Worm (Caenorhabditis elegans) whole organism, late embryonic: Measurements from ENCODE around the gene K09D9.9.

ENCODE experiments used
- C08G9.2 ChIP-seq: sonication (generic microtip); optimal IDR thresholded peaks from 2 replicates; lab custom pipeline; 2016; ENCODE audit warnings: mild to moderate bottlenecking, missing genetic modification characterization, moderate library complexity, missing compliant biosample characterization
- Y22D7AL.16 ChIP-seq: sonication (generic microtip); optimal IDR thresholded peaks from 2 replicates; lab custom pipeline; 2016; ENCODE audit warnings: missing genetic modification characterization, missing compliant biosample characterization
- ceh-18 ChIP-seq: sonication (generic microtip); optimal IDR thresholded peaks from 2 replicates; lab custom pipeline; 2016; ENCODE audit warnings: missing genetic modification characterization, missing compliant biosample characterization
- ets-4 ChIP-seq: sonication (generic microtip); optimal IDR thresholded peaks from 2 replicates; lab custom pipeline; 2016; ENCODE audit warnings: missing genetic modification characterization, missing compliant biosample characterization
- hlh-8 ChIP-seq: sonication (generic microtip); optimal IDR thresholded peaks from 2 replicates; lab custom pipeline; 2016; ENCODE audit warnings: missing genotype, missing genetic modification characterization, missing compliant biosample characterization
- lim-6 ChIP-seq: sonication (generic microtip); optimal IDR thresholded peaks from 2 replicates; lab custom pipeline; 2016; ENCODE audit warnings: missing genetic modification characterization, missing compliant biosample characterization
- lin-11 ChIP-seq: fragments of 200-800 bp; sonication (Bioruptor generic); optimal IDR thresholded peaks from 2 replicates; lab custom pipeline; 2018; ENCODE audit warnings: mild to moderate bottlenecking, missing genetic modification characterization, missing compliant biosample characterization
- pha-4 ChIP-seq: fragments of 150-350 bp; optimal IDR thresholded peaks from 2 replicates; lab custom pipeline; 2018; ENCODE audit warnings: missing biosample characterization, missing genetic modification reagents, missing genetic modification characterization
- pros-1 ChIP-seq: fragments of 150-350 bp; optimal IDR thresholded peaks from 2 replicates; lab custom pipeline; 2014; ENCODE audit warnings: missing biosample characterization, missing genetic modification reagents, missing genetic modification characterization

ce11 chrV:4016780-4017179 is 22.8 kb upstream of the K09D9.9 start, which contains the start of gene srw-89:
- TF ChIP-seq Y22D7AL.16 (tag; lab: Kevin White, UChicago): no peak
- no peak for TF ChIP-seq hlh-8
- no peak for TF ChIP-seq pha-4 (tag; lab: Kevin White, UChicago)
- no peak for TF ChIP-seq ceh-18 (tag; lab: Kevin White, UChicago)
- no peak for TF ChIP-seq pros-1 (tag; lab: Kevin White, UChicago)
- no peak for TF ChIP-seq lin-11 (tag; lab: Kevin White, UChicago)
- TF ChIP-seq ets-4 (tag; lab: Kevin White, UChicago): no peak
- no peak for TF ChIP-seq C08G9.2
- TF ChIP-seq lim-6 (tag; lab: Kevin White, UChicago): no peak
